Worm (Caenorhabditis elegans) whole organism, early embryonic: ENCODE results near the gene wht-3.
A peak's percentile ranks its signal among the peaks of the same experiment; 100 is the strongest.

Experiments used
- B0310.2 ChIP-seq: sonication (generic microtip); optimal IDR thresholded peaks from 2 replicates; lab custom pipeline; 2016; ENCODE audit warnings: mild to moderate bottlenecking, missing genetic modification characterization, missing compliant biosample characterization
- F13C5.2 ChIP-seq: sonication (generic microtip); optimal IDR thresholded peaks from 2 replicates; lab custom pipeline; 2017; ENCODE audit warnings: mild to moderate bottlenecking, missing genetic modification characterization, inconsistent platforms, missing compliant biosample characterization
- aly-1 ChIP-seq: sonication (generic microtip); optimal IDR thresholded peaks from 2 replicates; lab custom pipeline; 2016; ENCODE audit warnings: missing genetic modification characterization, missing compliant biosample characterization
- ama-1 ChIP-seq: fragments of 150-350 bp; optimal IDR thresholded peaks from 2 replicates; lab custom pipeline; 2014
- ceh-13 ChIP-seq: fragments of 200-800 bp; sonication (Bioruptor generic); optimal IDR thresholded peaks from 2 replicates; lab custom pipeline; 2018; ENCODE audit warnings: mild to moderate bottlenecking, missing genetic modification characterization, missing compliant biosample characterization
- ceh-36 ChIP-seq: sonication (generic microtip); optimal IDR thresholded peaks from 2 replicates; lab custom pipeline; 2016; ENCODE audit warnings: missing genetic modification characterization, inconsistent platforms, missing compliant biosample characterization
- ets-7 ChIP-seq: sonication (generic microtip); optimal IDR thresholded peaks from 2 replicates; lab custom pipeline; 2016; ENCODE audit warnings: missing genotype, missing genetic modification characterization, missing compliant biosample characterization
- flt-1 ChIP-seq: fragments of 200-800 bp; sonication (Bioruptor generic); IDR thresholded peaks from 2 replicates; pipeline ENCODE4 v1.3.6; 2022; ENCODE audit warnings: missing genetic modification characterization, missing compliant biosample characterization
- hmbx-1 ChIP-seq: sonication (generic microtip); optimal IDR thresholded peaks from 2 replicates; lab custom pipeline; 2016; ENCODE audit warnings: mild to moderate bottlenecking, missing genetic modification characterization, missing compliant biosample characterization
- hmg-4 ChIP-seq: fragments of 200-800 bp; sonication (Bioruptor generic); optimal IDR thresholded peaks from 2 replicates; lab custom pipeline; 2018; ENCODE audit warnings: mild to moderate bottlenecking, missing genetic modification characterization, missing compliant biosample characterization
- hnd-1 ChIP-seq: sonication (generic microtip); optimal IDR thresholded peaks from 2 replicates; lab custom pipeline; 2016; ENCODE audit warnings: missing genetic modification characterization, missing compliant biosample characterization
- pes-1 ChIP-seq: fragments of 200-800 bp; sonication (Bioruptor generic); IDR thresholded peaks from 2 replicates; pipeline ENCODE4 v1.3.6; 2022; ENCODE audit warnings: missing genetic modification reagents, missing genetic modification characterization, missing compliant biosample characterization
- scrt-1 ChIP-seq: fragments of 200-800 bp; sonication (Bioruptor generic); IDR thresholded peaks from 2 replicates; pipeline ENCODE4 v1.3.6; 2022; ENCODE audit warnings: missing genetic modification characterization, missing compliant biosample characterization
- sea-1 ChIP-seq: fragments of 200-800 bp; sonication (Bioruptor generic); conservative IDR thresholded peaks from 2 replicates; pipeline ENCODE4 v1.3.6; 2022; ENCODE audit warnings: missing genetic modification characterization, missing compliant biosample characterization
- tbx-11 ChIP-seq: fragments of 200-800 bp; sonication (Bioruptor generic); IDR thresholded peaks from 2 replicates; pipeline ENCODE4 v1.3.6; 2022; ENCODE audit warnings: missing genetic modification characterization, missing compliant biosample characterization
- tbx-37 ChIP-seq: fragments of 200-800 bp; sonication (Bioruptor generic); conservative IDR thresholded peaks from 2 replicates; pipeline ENCODE4 v1.3.6; 2022; ENCODE audit warnings: missing genetic modification reagents, missing genetic modification characterization, missing compliant biosample characterization
- tra-4 ChIP-seq: sonication (generic microtip); optimal IDR thresholded peaks from 2 replicates; lab custom pipeline; 2017; ENCODE audit warnings: missing genetic modification characterization, missing compliant biosample characterization

Gene wht-3

DNA sequence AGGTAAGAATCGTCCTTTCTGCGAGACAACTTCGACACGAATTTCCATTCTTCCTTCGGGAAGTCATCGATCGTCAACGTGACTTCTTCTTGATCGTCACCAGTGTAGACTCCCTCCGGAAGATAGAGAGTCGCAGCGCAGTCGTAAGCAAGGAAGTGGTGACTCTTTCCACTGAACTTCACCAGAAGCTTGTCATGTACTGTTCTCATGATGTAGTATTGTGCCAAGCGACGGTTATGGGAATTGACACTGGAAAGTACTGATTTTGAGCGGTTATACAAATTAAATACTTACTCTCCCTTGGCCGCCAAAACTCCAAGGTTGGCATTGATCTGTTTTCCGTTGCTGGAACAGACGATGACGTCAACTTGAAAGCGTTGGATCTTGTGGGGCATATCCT, 24.1 kb upstream of the wht-3 start:
- TF ChIP-seq pes-1 (GFP tag; lab: Robert Waterston, UW) (no peak), hmbx-1 (tag; lab: Kevin White, UChicago) (no peak), ama-1 (lab: Kevin White, UChicago) (no peak), tbx-11 (GFP tag; lab: Robert Waterston, UW) (no peak), ceh-36 (tag; lab: Kevin White, UChicago) (no peak)

DNA sequence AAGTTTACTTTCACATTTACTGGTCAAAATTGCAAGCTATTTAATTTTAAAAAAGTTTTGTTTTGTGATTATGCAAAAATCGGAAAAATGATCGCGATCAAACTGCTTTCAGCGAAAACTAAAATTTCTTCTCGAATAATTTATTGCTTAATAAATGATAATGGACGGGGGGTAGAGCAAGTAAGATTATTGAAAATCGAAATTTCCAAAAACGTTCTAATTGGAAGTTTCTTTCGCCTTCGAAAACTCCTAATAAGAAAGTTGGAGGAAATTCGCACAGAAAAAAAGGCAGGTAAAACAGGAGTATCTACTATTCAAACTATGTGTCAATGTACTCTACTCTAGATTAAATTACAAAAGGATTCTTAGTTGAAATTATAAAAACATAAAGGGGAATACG, 20.8 kb upstream of the wht-3 start:
- no peak for TF ChIP-seq tbx-11 (GFP tag; lab: Robert Waterston, UW)
- no peak for TF ChIP-seq scrt-1
- TF ChIP-seq sea-1: no peak
- TF ChIP-seq tra-4: no peak
- no peak for TF ChIP-seq ceh-13 (GFP tag; lab: Kevin White, UChicago)
- TF ChIP-seq hmbx-1 (tag; lab: Kevin White, UChicago): no peak
- TF ChIP-seq ama-1 (lab: Kevin White, UChicago): no peak
- no peak for TF ChIP-seq ceh-36 (tag; lab: Kevin White, UChicago)
- no peak for TF ChIP-seq aly-1 (tag; lab: Kevin White, UChicago)
- no peak for TF ChIP-seq F13C5.2 (tag; lab: Kevin White, UChicago)
- TF ChIP-seq hnd-1: no peak
- no peak for TF ChIP-seq flt-1
- no peak for TF ChIP-seq ets-7 (tag; lab: Kevin White, UChicago)
- TF ChIP-seq tbx-37 (GFP tag; lab: Robert Waterston, UW): no peak
- no peak for TF ChIP-seq pes-1 (GFP tag; lab: Robert Waterston, UW)
- TF ChIP-seq B0310.2 (tag; lab: Kevin White, UChicago): no peak
- TF ChIP-seq hmg-4 (GFP tag; lab: Kevin White, UChicago): no peak

DNA sequence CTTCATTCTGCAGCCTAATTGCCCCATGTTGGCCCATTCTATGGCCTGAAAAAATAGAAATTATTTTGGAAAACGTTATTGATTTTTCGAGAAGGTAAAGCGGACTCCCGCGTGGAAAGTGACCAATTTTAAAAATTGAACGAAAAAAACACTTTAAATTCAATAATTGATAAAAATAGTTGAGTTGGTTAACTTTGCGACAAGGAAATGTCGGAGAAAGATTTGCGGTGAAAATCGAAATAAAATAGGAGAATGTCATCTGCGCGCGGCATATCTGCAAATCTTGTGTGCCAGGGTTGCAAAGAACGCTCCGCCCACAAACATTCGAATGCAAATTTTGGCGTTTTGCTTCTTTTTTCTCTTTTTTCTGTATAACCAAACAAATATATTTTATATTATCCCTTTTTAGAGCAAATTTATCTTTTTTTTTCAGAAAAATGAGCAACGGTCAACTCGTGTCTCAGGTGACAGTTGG, 19.5 kb upstream of the wht-3 start, which contains the start of the genes rnf-121 and C16C10.4:
Gene rnf-121 (minus strand): TSS at position 51 of the 475 bp plus-strand sequence.
Gene C16C10.4 (plus strand): TSS at position 434 of the 475 bp plus-strand sequence.
- TF ChIP-seq aly-1 (tag; lab: Kevin White, UChicago) (peak; percentile 77), flt-1 (peak; percentile 83), hnd-1 (peak; percentile 80), sea-1 (peak; percentile 93), tbx-37 (GFP tag; lab: Robert Waterston, UW) (peak; percentile 82), F13C5.2 (tag; lab: Kevin White, UChicago) (peak; percentile 92), ama-1 (lab: Kevin White, UChicago) (no peak), ceh-36 (tag; lab: Kevin White, UChicago) (peak; percentile 93), pes-1 (GFP tag; lab: Robert Waterston, UW) (peak; percentile 91), tbx-11 (GFP tag; lab: Robert Waterston, UW) (peak; percentile 92), ceh-13 (GFP tag; lab: Kevin White, UChicago) (peak; percentile 93), B0310.2 (tag; lab: Kevin White, UChicago) (peak; percentile 82), hmg-4 (GFP tag; lab: Kevin White, UChicago) (peak; percentile 97), hmbx-1 (tag; lab: Kevin White, UChicago) (peak; percentile 61), ets-7 (tag; lab: Kevin White, UChicago) (peak; percentile 75), scrt-1 (peak; percentile 87), tra-4 (peak; percentile 80)

DNA sequence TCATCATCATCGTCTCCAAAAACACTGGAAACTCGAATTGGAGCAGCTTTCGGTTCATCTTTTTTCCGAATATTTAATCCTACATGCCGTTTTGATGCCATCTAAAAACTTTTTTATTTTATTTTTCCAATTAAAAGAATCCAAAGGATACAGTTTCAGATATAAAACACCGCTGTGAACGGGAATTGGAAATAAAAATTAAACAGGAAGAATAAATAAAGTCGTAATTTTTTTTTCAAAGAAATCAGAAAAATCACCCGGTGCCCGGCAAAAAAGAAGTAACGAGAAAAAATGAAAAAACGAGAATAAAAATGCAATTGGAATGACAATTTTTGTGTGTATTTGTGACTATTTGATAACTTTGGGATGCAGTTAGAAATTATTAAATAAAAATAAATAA, 17.3 kb upstream of the wht-3 start, which contains the start of gene ccdc-55:
Gene ccdc-55 (minus strand): TSS at position 101 of the 400 bp plus-strand sequence.
- no peak for TF ChIP-seq hnd-1
- TF ChIP-seq B0310.2 (tag; lab: Kevin White, UChicago): no peak
- TF ChIP-seq tra-4: no peak
- no peak for TF ChIP-seq aly-1 (tag; lab: Kevin White, UChicago)
- no peak for TF ChIP-seq hmg-4 (GFP tag; lab: Kevin White, UChicago)
- no peak for TF ChIP-seq sea-1
- TF ChIP-seq tbx-11 (GFP tag; lab: Robert Waterston, UW): no peak
- no peak for TF ChIP-seq hmbx-1 (tag; lab: Kevin White, UChicago)
- no peak for TF ChIP-seq ets-7 (tag; lab: Kevin White, UChicago)
- TF ChIP-seq tbx-37 (GFP tag; lab: Robert Waterston, UW): no peak
- no peak for TF ChIP-seq pes-1 (GFP tag; lab: Robert Waterston, UW)
- TF ChIP-seq ama-1 (lab: Kevin White, UChicago): no peak
- no peak for TF ChIP-seq scrt-1
- TF ChIP-seq ceh-13 (GFP tag; lab: Kevin White, UChicago): no peak
- TF ChIP-seq ceh-36 (tag; lab: Kevin White, UChicago): no peak
- TF ChIP-seq F13C5.2 (tag; lab: Kevin White, UChicago): no peak
- no peak for TF ChIP-seq flt-1

DNA sequence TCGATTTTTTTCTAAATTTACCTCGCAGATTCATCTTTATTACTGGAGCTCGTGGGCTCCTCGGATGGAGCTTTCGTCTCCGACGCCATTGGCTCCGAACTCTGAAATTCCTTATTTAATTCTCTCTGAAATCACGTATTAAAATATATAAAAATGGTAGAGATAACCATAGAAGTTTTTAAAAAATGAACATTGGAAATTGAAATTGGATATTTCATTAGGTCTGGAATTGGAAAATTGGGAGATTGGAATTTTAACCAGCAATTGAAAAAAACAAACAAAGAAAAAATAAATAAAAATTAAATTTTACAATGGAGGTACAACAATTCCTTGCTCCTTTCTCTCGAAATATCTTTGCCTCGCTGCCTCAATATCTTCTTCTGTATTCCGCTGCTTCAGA, 15.3 kb upstream of the wht-3 start, which contains the start of gene rnf-5:
Gene rnf-5 (minus strand): TSS at position 101 of the 400 bp plus-strand sequence.
- TF ChIP-seq aly-1 (tag; lab: Kevin White, UChicago): no peak
- no peak for TF ChIP-seq sea-1
- TF ChIP-seq hmg-4 (GFP tag; lab: Kevin White, UChicago): no peak
- TF ChIP-seq ceh-13 (GFP tag; lab: Kevin White, UChicago): no peak
- TF ChIP-seq hmbx-1 (tag; lab: Kevin White, UChicago): no peak
- no peak for TF ChIP-seq F13C5.2 (tag; lab: Kevin White, UChicago)
- no peak for TF ChIP-seq tbx-11 (GFP tag; lab: Robert Waterston, UW)

DNA sequence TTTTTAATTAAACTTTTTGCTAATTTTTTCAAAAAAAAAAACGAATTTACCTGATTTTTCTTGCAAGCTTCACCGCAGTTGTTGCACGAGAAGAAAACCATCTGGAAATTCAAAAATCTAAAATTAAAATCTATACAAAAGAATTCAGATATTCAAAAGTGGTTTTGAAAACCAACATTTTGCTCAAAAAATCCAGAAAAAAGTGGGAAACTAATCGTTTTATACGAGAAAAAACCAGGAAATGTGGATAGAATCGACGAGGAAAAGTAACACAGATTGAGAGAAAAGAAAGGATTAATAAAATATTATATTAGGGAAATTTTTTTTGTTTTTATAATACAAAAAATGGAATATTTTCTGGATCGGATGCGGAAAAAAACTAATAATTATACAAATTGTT, 12.7 kb upstream of the wht-3 start, which contains the start of gene C16C10.8:
Gene C16C10.8 (minus strand): TSS at position 101 of the 400 bp plus-strand sequence.
- TF ChIP-seq tbx-11 (GFP tag; lab: Robert Waterston, UW) (no peak), ets-7 (tag; lab: Kevin White, UChicago) (no peak), ceh-13 (GFP tag; lab: Kevin White, UChicago) (no peak), F13C5.2 (tag; lab: Kevin White, UChicago) (no peak), aly-1 (tag; lab: Kevin White, UChicago) (no peak), ceh-36 (tag; lab: Kevin White, UChicago) (no peak), hnd-1 (no peak)

DNA sequence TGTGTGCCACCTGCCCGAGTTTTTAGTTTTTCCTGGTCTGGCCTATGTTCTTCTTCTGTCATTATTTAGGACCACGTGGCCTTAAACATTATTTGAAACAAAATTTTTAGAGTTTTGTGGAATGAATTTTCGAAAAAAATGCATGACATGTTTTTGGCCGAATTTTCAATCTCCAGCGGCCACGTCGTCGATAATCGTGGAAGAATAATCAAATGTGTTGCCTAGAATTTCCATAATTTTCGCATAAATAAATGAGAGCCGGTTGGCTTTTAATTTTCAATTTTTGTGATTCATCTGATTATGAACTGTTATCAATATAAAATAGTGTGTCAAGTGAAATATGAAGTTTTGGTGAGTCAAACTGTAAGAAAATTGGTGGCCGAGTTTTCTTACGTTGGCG, 9.5 kb upstream of the wht-3 start, which contains the start of gene C01G12.16:
Gene C01G12.16 (plus strand): TSS at position 301 of the 400 bp plus-strand sequence.
- TF ChIP-seq F13C5.2 (tag; lab: Kevin White, UChicago) (no peak), B0310.2 (tag; lab: Kevin White, UChicago) (no peak), hnd-1 (no peak), ama-1 (lab: Kevin White, UChicago) (no peak)
